Fruit fly (Drosophila melanogaster): ENCODE results near the gene Fancl.

- TF ChIP-seq Mnt (GFP tag; optimal IDR thresholded peaks at IDR 0.05) (peak; percentile 4), tj (GFP tag; optimal IDR thresholded peaks at IDR 0.05) (no peak), CG11617 (GFP tag; optimal IDR thresholded peaks at IDR 0.05) (peak; percentile 56), cic (GFP tag; optimal IDR thresholded peaks at IDR 0.05) (no peak), pad (GFP tag; optimal IDR thresholded peaks at IDR 0.05) (peak; percentile 5), kay (GFP tag; ENCODE audit: borderline replicate concordance) (no peak), toe (GFP tag; optimal IDR thresholded peaks at IDR 0.05) (no peak)
Measured at dm6 chr3R:10048035-10048774, 4.5 kb downstream of the Fancl start.

All from whole organism, adult.